Fruit fly (Drosophila melanogaster): Measurements from ENCODE around the gene CG34456.
A peak's percentile ranks its signal among the peaks of the same experiment; 100 is the strongest.

Gene CG34456

dm6 chr3L:9335711-9336110 lies 26.2 kb upstream of the CG34456 start (continued):
- no peak; the same call in 1 of the 2 replicates for TF ChIP-seq rib (GFP tag; IDR thresholded peaks at IDR 0.05)
- no peak for TF ChIP-seq Asciz (GFP tag; optimal IDR thresholded peaks at IDR 0.05)
- no peak for TF ChIP-seq CG4617 (GFP tag; optimal IDR thresholded peaks at IDR 0.05; ENCODE audit: borderline replicate concordance)
- TF ChIP-seq Xrp1 (GFP tag; IDR thresholded peaks at IDR 0.05): no peak
- TF ChIP-seq croc (GFP tag; conservative IDR thresholded peaks at IDR 0.05): no peak
- TF ChIP-seq CG7963 (GFP tag; IDR thresholded peaks at IDR 0.05; ENCODE audit: partially characterized antibody): no peak
- TF ChIP-seq hkb (optimal IDR thresholded peaks at IDR 0.05): no peak
- no peak for TF ChIP-seq hkb (GFP tag; IDR thresholded peaks at IDR 0.05)
- TF ChIP-seq CG34376 (GFP tag; optimal IDR thresholded peaks at IDR 0.05): no peak
- no peak for TF ChIP-seq tap (tag; optimal IDR thresholded peaks at IDR 0.05)
- no peak for TF ChIP-seq row (GFP tag; IDR thresholded peaks at IDR 0.05)
- no peak for TF ChIP-seq Chrac-16 (GFP tag; optimal IDR thresholded peaks at IDR 0.05)
- no peak for TF ChIP-seq CG7556 (GFP tag; optimal IDR thresholded peaks at IDR 0.05)
- TF ChIP-seq wor (GFP tag; IDR thresholded peaks at IDR 0.05): no peak
- TF ChIP-seq gsb-n (tag; optimal IDR thresholded peaks at IDR 0.05): no peak
- TF ChIP-seq fd3F (GFP tag; optimal IDR thresholded peaks at IDR 0.05): no peak
- TF ChIP-seq CG17328 (GFP tag; IDR thresholded peaks at IDR 0.05): no peak
- TF ChIP-seq CG18262 (tag; optimal IDR thresholded peaks at IDR 0.05): no peak
- peak; percentile 69 for TF ChIP-seq kay (GFP tag; optimal IDR thresholded peaks at IDR 0.05)
- TF ChIP-seq schlank (tag; optimal IDR thresholded peaks at IDR 0.05): no peak
- TF ChIP-seq H2.0 (GFP tag; IDR thresholded peaks at IDR 0.05): no peak
- no peak for TF ChIP-seq kah (GFP tag; optimal IDR thresholded peaks at IDR 0.05)
- TF ChIP-seq Camta (GFP tag; optimal IDR thresholded peaks at IDR 0.05): no peak
- no peak for TF ChIP-seq zen2 (GFP tag; IDR thresholded peaks at IDR 0.05; ENCODE audit: partially characterized antibody)
- no peak for TF ChIP-seq aop (GFP tag; IDR thresholded peaks at IDR 0.05)
- peak; percentile 41; the same call in 1 of the 3 replicates for TF ChIP-seq tgo (GFP tag; IDR thresholded peaks at IDR 0.05)
- TF ChIP-seq Antp (GFP tag; optimal IDR thresholded peaks at IDR 0.05): no peak
- no peak for TF ChIP-seq CG10654 (GFP tag; optimal IDR thresholded peaks at IDR 0.05)
- no peak for TF ChIP-seq Nf-YB (GFP tag; optimal IDR thresholded peaks at IDR 0.05)
- no peak for TF ChIP-seq CoRest (tag; optimal IDR thresholded peaks at IDR 0.05)
- no peak; the same call in 1 of the 2 replicates for TF ChIP-seq amos (GFP tag; IDR thresholded peaks at IDR 0.05; ENCODE audit: partially characterized antibody)
- TF ChIP-seq CG6175 (GFP tag; IDR thresholded peaks at IDR 0.05): peak; percentile 64; the same call in 1 of the 3 replicates
- no peak for TF ChIP-seq tx (GFP tag; optimal IDR thresholded peaks at IDR 0.05)
- no peak for TF ChIP-seq lmd (GFP tag; IDR thresholded peaks at IDR 0.05)
- TF ChIP-seq sna (GFP tag; IDR thresholded peaks at IDR 0.05; ENCODE audit: partially characterized antibody): no peak
- no peak for TF ChIP-seq Dek (tag; optimal IDR thresholded peaks at IDR 0.05)
- TF ChIP-seq Ets97D (GFP tag; optimal IDR thresholded peaks at IDR 0.05): no peak
- peak; percentile 24 for TF ChIP-seq CG10543 (GFP tag; optimal IDR thresholded peaks at IDR 0.05)
- no peak for TF ChIP-seq zf30C (GFP tag; optimal IDR thresholded peaks at IDR 0.05)
- no peak for TF ChIP-seq fu2 (GFP tag; optimal IDR thresholded peaks at IDR 0.05)
- no peak for TF ChIP-seq pfk (GFP tag; optimal IDR thresholded peaks at IDR 0.05)
- peak in 1 of 2 experiments; percentile 39 for TF ChIP-seq Hr78 (GFP tag; optimal IDR thresholded peaks at IDR 0.05)
- no peak for TF ChIP-seq CG30431 (GFP tag; optimal IDR thresholded peaks at IDR 0.05)
- TF ChIP-seq Med (GFP tag): no peak
- peak; percentile 60; the same call in 1 of the 2 replicates for TF ChIP-seq Drgx (GFP tag; IDR thresholded peaks at IDR 0.05)
- TF ChIP-seq crol (GFP tag; IDR thresholded peaks at IDR 0.05): peak; percentile 98
- TF ChIP-seq CG9932 (GFP tag; IDR thresholded peaks at IDR 0.05): peak; percentile 31; the same call in 1 of the 2 replicates
- TF ChIP-seq ttk (GFP tag; IDR thresholded peaks at IDR 0.05): peak; percentile 72
- peak; percentile 12; the same call in 1 of the 3 replicates for TF ChIP-seq CG34224 (GFP tag; IDR thresholded peaks at IDR 0.05; ENCODE audit: partially characterized antibody)
- TF ChIP-seq dati (GFP tag; IDR thresholded peaks at IDR 0.05): no peak
- TF ChIP-seq lbe (GFP tag; optimal IDR thresholded peaks at IDR 0.05): no peak
- TF ChIP-seq toy (GFP tag; IDR thresholded peaks at IDR 0.05): no peak

Measured in whole organism, embryonic.